Fruit fly (Drosophila melanogaster) whole organism: ENCODE measurements around the gene CG34164.

ENCODE experiments used
- CG8478 ChIP-seq: fragments of >200 bp; optimal IDR thresholded peaks from 2 replicates; lab custom pipeline; 2018; ENCODE audit warnings: inconsistent platforms
- Dll ChIP-seq: fragments of >200 bp; optimal IDR thresholded peaks from 2 replicates; lab custom pipeline; 2017
- EcR ChIP-seq, 2 experiments: fragments of >200 bp; optimal IDR thresholded peaks; 2 replicates each; lab custom pipeline; 2017; ENCODE audit warnings: missing biosample characterization in 2 of 2, missing genetic modification characterization in 2 of 2, missing genetic modification reagents in 2 of 2
- pan ChIP-seq: fragments of >200 bp; optimal IDR thresholded peaks from 2 replicates; lab custom pipeline; 2017
- psq ChIP-seq: fragments of >200 bp; optimal IDR thresholded peaks from 2 replicates; lab custom pipeline; 2017
- usp ChIP-seq: fragments of >200 bp; optimal IDR thresholded peaks from 2 replicates; lab custom pipeline; 2017; ENCODE audit warnings: missing biosample characterization, missing genetic modification characterization, mixed read lengths

CG34164 gene

DNA sequence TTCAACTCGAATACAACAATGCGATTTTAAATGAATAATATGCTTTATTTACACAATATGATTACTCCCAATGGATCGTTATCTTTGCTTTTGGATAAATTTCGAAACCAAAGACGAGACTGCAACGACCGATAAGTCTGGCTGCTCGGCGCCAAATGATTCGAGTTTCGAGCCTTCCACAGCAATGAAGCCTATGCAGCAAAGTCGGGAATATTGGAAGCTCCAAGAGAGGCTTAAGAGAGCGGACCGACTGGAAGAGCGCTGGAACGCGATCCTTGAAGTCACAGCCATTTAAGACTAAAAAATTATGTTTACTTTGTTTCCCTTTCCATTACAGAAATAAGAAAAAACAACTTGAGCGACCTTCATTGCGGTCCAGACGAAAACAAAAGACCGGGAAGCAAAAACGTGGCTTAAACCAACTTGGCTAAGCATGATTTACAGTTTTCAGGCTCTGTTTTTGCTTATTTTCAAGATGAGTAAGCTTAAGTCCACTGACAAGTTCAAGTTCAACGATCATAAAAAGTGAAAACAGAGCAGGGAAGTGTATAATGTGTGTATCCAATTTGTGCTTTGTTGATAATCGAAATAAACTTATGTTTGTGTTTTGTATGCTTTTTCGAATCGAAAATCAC is 10.6 kb downstream of the CG34164 start, which contains the start of gene firl:
Gene firl (minus strand): TSS at position 159 of the 635 bp plus-strand sequence.
- TF ChIP-seq pan (lab: Kevin White, UChicago) (no peak), usp (GFP tag; lab: Kevin White, UChicago) (no peak), psq (lab: Kevin White, UChicago) (no peak), Dll (lab: Kevin White, UChicago) (no peak), EcR (GFP tag; optimal IDR thresholded peaks at IDR 0.05; lab: Kevin White, UChicago) (no peak), CG8478 (no peak)

DNA sequence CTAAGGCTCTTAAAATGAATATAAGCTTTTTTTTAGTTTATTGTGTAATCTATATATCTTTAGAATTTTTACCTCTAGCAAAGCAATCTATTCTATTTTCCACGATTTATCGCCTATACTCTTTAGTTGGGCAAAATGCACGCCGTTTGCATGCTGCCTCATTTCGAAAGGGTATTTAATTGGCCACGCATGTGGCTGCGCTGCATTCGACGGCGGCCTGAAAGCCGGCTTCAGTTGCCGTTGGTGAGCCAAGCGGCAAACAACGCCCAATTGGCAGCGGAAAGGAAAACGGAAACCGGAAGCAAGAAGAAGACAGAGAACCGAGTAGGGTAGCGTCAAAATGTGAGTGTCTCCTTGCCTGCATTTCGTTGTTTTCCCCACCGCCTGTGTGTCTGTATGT is 19.7 kb downstream of the CG34164 start, which contains the start of gene CG14947:
Gene CG14947 (plus strand): TSS at position 251 of the 400 bp plus-strand sequence.
- TF ChIP-seq Dll (lab: Kevin White, UChicago) (no peak), pan (lab: Kevin White, UChicago) (no peak), CG8478 (no peak), usp (GFP tag; lab: Kevin White, UChicago) (no peak), EcR (GFP tag; optimal IDR thresholded peaks at IDR 0.05; lab: Kevin White, UChicago) (no peak), psq (lab: Kevin White, UChicago) (no peak)

DNA sequence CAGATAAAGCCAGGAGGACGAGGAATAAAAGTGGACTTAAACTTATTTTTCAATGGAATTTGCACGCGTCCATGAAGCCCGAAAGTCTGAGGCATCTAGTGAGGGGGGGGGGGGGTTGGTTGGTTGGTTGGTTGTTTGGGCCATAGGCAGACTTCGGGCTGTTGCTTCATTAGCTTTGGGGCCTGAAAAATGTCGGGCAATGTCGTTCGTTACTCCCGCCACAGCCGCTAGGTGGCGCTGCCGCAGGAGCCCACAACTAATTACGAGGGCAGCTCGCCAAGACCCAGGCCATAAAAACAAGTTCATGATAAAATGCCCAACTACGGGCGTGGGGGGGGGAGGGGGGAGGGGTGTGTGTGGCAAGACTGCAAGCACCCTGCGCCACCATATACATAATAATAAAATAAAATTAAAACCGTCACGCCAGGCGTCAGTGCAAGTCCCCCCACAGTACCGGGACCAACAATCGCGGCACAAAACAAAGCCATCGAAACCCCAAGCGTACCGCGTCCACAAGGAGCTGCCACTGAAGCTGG is 22.0 kb downstream of the CG34164 start:
- no peak for TF ChIP-seq Dll (lab: Kevin White, UChicago)
- no peak for TF ChIP-seq EcR (GFP tag; optimal IDR thresholded peaks at IDR 0.05; lab: Kevin White, UChicago)
- no peak for TF ChIP-seq CG8478
- TF ChIP-seq pan (lab: Kevin White, UChicago) = no peak
- TF ChIP-seq psq (lab: Kevin White, UChicago) = no peak
- no peak for TF ChIP-seq usp (GFP tag; lab: Kevin White, UChicago)

DNA sequence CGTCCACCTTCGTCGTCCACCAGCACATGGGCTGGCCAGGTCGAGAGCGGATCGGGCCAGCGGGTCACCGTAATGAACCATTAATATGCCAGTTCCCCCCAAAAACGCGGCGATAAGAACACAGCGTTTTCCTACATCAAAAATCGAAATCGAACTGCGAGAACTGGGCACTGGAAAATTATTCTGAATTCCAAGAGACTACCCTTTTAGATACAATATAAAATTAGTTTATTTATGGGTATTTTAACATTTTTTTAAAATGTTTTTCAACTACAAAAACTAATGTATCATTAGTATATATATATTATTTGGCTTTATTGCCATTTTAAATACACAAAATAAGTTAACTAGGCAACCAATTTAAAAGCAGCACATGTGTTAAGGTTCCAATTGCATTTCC is 22.5 kb downstream of the CG34164 start:
- TF ChIP-seq pan (lab: Kevin White, UChicago) (no peak), Dll (lab: Kevin White, UChicago) (no peak), CG8478 (no peak), usp (GFP tag; lab: Kevin White, UChicago) (no peak), psq (lab: Kevin White, UChicago) (no peak), EcR (GFP tag; optimal IDR thresholded peaks at IDR 0.05; lab: Kevin White, UChicago) (no peak)

DNA sequence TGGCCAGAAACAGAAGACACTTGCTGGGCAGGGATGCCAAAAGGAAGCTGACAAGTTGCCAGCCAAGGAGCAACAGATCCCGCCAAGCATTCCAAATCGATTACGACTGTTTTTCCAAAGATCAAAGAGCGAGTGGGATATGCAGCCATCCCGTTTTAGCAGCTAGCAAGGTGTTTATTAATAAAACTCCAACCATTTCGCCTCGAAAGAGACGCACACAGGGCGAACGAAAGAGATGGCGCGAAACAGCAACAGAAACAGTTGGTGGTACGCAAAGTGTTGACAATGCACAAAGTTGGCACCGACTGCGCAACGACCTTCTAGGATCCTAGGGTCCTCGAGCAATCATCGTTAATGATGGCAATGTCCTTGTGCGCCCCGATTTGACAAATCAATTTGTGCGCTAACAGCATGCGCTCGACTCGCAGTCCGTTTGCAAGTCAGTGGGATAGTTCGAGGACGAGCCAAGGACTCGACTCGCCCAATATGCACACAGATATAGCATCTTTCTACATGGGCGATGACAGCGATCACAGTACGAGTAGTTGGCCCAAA is 23.8 kb downstream of the CG34164 start:
- TF ChIP-seq EcR (GFP tag; optimal IDR thresholded peaks at IDR 0.05; lab: Kevin White, UChicago) = no peak
- no peak for TF ChIP-seq pan (lab: Kevin White, UChicago)
- no peak for TF ChIP-seq usp (GFP tag; lab: Kevin White, UChicago)
- no peak for TF ChIP-seq Dll (lab: Kevin White, UChicago)
- TF ChIP-seq psq (lab: Kevin White, UChicago) = no peak
- TF ChIP-seq CG8478 = no peak

DNA sequence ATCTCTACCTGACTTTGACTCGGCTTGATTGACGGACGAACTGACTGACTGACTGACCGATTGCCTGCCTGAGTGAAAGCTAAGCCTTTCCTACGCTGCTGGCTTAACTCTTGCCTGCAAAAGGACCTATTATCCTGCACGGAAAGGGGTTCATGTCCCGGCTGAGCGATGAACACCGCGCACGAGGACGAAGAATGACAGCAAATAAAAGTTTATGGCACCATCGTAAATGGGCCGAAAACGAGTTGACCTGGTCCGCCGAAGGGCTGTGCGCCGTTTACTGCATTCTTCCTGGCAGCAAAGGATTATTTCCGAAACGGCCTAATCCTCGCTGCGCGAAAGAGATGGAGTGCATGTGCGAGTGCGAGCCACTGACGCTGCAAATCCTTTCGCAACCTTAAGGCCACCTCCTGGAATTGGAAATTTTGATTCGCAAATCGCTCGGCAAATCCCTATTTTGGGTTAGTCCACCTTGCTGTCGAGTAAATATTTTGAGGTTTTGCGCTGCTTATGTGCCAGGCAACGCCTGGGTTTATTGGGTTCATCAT is 25.0 kb downstream of the CG34164 start:
- TF ChIP-seq pan (lab: Kevin White, UChicago) (no peak), EcR (GFP tag; optimal IDR thresholded peaks at IDR 0.05; lab: Kevin White, UChicago) (no peak), Dll (lab: Kevin White, UChicago) (no peak), usp (GFP tag; lab: Kevin White, UChicago) (no peak), CG8478 (no peak), psq (lab: Kevin White, UChicago) (no peak)

DNA sequence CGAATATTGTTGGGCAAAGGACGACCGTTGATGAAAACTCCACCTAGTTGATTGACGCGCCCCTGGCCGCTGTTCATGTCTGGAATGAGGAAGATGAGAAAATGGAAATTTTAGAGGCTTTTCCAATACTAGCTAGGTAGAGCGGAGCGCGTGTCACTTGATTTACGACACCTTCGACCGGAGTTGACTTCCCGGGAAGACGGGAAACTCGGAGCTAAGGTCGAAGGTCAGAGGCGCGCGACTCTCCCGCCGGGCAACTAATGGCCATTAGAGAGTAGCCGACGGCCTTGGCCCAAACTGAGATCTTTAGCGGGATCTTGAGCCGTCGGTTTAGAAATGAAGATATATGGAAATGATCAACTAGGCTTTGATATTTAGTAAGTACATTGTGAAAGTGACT is 28.9 kb downstream of the CG34164 start:
- TF ChIP-seq CG8478 (no peak), pan (lab: Kevin White, UChicago) (no peak), usp (GFP tag; lab: Kevin White, UChicago) (no peak), psq (lab: Kevin White, UChicago) (no peak), Dll (lab: Kevin White, UChicago) (no peak), EcR (GFP tag; optimal IDR thresholded peaks at IDR 0.05; lab: Kevin White, UChicago) (no peak)

DNA sequence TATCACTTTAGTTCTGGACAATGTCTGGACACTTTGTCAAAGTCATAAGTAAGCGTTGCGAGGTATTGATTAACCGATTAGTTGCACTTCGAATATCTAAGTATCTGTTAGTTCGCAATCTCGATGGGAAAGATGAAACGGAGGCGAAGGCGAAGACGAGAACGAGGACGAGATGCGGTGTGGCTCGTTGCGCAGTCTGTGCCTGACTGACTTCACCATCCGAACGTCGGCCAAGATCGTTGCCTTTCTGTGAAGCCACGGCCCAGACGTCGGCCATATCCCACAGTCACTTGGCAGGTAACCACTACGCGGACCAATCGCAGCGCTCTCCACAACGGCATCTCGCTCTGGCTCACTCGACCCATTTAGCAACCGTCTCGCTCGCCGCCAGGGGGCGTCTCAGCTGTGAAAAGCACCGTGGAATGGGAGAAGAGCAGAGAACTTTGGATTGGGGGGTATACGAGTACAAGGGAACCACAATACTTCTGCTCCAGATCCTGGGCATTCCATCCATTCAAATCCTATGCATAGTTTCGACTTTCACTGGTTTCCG is 29.5 kb downstream of the CG34164 start, which contains the start of gene prd:
Gene prd (minus strand): TSS at position 209 of the 553 bp plus-strand sequence.
- TF ChIP-seq EcR (GFP tag; optimal IDR thresholded peaks at IDR 0.05; lab: Kevin White, UChicago) (no peak), Dll (lab: Kevin White, UChicago) (no peak), CG8478 (no peak), pan (lab: Kevin White, UChicago) (no peak), usp (GFP tag; lab: Kevin White, UChicago) (no peak), psq (lab: Kevin White, UChicago) (no peak)

DNA sequence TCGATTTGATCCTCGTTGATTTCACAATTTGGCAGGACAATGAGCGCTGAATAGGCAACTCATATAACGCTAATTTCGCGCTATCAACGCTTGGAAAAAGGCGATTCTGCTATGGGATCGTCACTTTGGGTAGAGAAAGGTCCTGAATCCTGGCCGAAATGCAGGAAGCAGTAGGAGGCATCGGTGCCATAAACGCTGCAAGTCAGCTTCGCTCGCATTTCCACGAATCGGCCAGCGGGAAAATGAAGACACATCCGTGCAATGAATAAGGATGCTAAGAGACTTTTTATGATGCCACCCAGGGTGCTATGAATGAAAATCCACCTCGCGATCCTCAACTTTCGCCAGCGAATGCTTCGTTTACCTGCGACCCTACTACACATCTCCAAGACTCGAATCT is 31.3 kb downstream of the CG34164 start:
- no peak for TF ChIP-seq Dll (lab: Kevin White, UChicago)
- no peak for TF ChIP-seq CG8478
- TF ChIP-seq psq (lab: Kevin White, UChicago) = no peak
- no peak for TF ChIP-seq pan (lab: Kevin White, UChicago)
- TF ChIP-seq EcR (GFP tag; optimal IDR thresholded peaks at IDR 0.05; lab: Kevin White, UChicago) = no peak
- no peak for TF ChIP-seq usp (GFP tag; lab: Kevin White, UChicago)

DNA sequence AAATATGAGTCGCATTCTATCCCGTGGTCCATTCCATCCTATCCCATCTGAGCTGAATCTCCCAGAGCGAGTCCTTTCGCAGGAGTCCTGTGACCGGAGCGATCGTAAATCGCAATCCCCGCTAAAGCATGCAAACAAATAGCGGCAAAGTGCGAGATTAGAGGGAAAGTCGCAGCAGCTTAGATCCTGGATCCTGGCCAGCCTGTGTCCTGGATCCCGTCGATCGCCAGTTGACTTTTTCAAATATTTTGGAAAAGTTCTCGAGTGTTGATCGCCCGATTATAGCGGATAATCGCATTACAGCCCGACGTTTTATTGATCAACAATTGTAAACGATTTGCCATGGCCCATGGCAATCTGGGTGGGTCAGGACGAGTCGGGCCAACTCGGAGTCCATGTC is 33.0 kb downstream of the CG34164 start:
- TF ChIP-seq Dll (lab: Kevin White, UChicago) = no peak
- no peak for TF ChIP-seq CG8478
- TF ChIP-seq psq (lab: Kevin White, UChicago) = no peak
- no peak for TF ChIP-seq pan (lab: Kevin White, UChicago)
- no peak for TF ChIP-seq usp (GFP tag; lab: Kevin White, UChicago)
- no peak for TF ChIP-seq EcR (GFP tag; optimal IDR thresholded peaks at IDR 0.05; lab: Kevin White, UChicago)

DNA sequence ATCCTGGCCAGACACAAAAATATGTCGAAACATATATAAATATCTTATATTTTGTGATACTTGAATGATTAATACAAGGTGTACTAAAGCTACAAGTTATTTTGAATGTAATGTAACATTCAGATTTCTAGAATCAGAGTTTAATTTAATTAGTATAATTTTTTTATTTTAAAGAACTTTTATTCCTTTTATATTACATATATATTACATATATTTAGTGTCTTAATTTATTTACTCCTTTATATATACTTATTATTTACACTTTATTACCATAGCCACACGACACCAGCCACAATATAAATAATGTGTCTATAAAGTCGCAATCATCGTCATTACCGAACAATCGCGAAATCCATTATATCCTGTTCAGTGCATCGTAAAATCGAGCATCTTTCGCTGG is 35.4 kb downstream of the CG34164 start, which contains the start of gene Pex19:
Gene Pex19 (plus strand): TSS at position 301 of the 400 bp plus-strand sequence.
- no peak for TF ChIP-seq usp (GFP tag; lab: Kevin White, UChicago)
- no peak for TF ChIP-seq CG8478
- TF ChIP-seq Dll (lab: Kevin White, UChicago) = no peak
- TF ChIP-seq psq (lab: Kevin White, UChicago) = no peak
- TF ChIP-seq pan (lab: Kevin White, UChicago) = no peak
- TF ChIP-seq EcR (GFP tag; optimal IDR thresholded peaks at IDR 0.05; lab: Kevin White, UChicago) = no peak
